Fruit fly (Drosophila melanogaster) S2 (cell line): ENCODE results near the gene Pink1.

Experiments
- CG8478 ChIP-seq: fragments of >200 bp; optimal IDR thresholded peaks from 2 replicates; lab custom pipeline; 2018
- CTCF ChIP-seq, 2 experiments: fragments of >200 bp; optimal IDR thresholded peaks; 2 replicates each; lab custom pipeline; 2018

Gene Pink1

dm6 chrX:6673637-6674487 is 9.7 kb upstream of the Pink1 start, which contains the start of the genes CG3198 and Mcm6:
CG3198 (minus strand) TSS chrX:6673973.
Mcm6 (plus strand) TSS chrX:6674387.
- TF ChIP-seq CG8478: no peak
- TF ChIP-seq CTCF (optimal IDR thresholded peaks at IDR 0.05; lab: Kevin White, UChicago): no peak

- TF ChIP-seq CTCF (optimal IDR thresholded peaks at IDR 0.05; lab: Kevin White, UChicago) (no peak), CG8478 (no peak)
These were observed 5.6 kb upstream of the Pink1 start, which contains the start of gene Fum1 for dm6 chrX:6677826-6678489. Fum1 (plus strand) TSS chrX:6678424.

- no peak for TF ChIP-seq CG8478
- TF ChIP-seq CTCF (optimal IDR thresholded peaks at IDR 0.05; lab: Kevin White, UChicago): no peak
These were observed 4.7 kb upstream of the Pink1 start, which contains the start of gene ND-ASHI for dm6 chrX:6678635-6679501. ND-ASHI (minus strand) TSS chrX:6679118.

dm6 chrX:6679502-6679810 is 4.1 kb upstream of the Pink1 start:
- no peak for TF ChIP-seq CTCF (optimal IDR thresholded peaks at IDR 0.05; lab: Kevin White, UChicago)
- no peak for TF ChIP-seq CG8478

- TF ChIP-seq CTCF (optimal IDR thresholded peaks at IDR 0.05; lab: Kevin White, UChicago): no peak
- no peak for TF ChIP-seq CG8478
These were observed 2.1 kb upstream of the Pink1 start, which contains the start of gene Fum2 for dm6 chrX:6681467-6681866. Fum2 (plus strand) TSS chrX:6681767.

dm6 chrX:6687267-6687666 is 3.7 kb downstream of the Pink1 start, which contains the start of gene CG44303:
CG44303 (minus strand) TSS chrX:6687420.
- TF ChIP-seq CTCF (optimal IDR thresholded peaks at IDR 0.05; lab: Kevin White, UChicago): no peak
- TF ChIP-seq CG8478: no peak

dm6 chrX:6688620-6689400 is 5.2 kb downstream of the Pink1 start, which contains the start of gene CG3184:
CG3184 (minus strand) TSS chrX:6688774.
- TF ChIP-seq CTCF (optimal IDR thresholded peaks at IDR 0.05; lab: Kevin White, UChicago): no peak
- no peak for TF ChIP-seq CG8478

dm6 chrX:6694105-6694788 is 10.6 kb downstream of the Pink1 start:
- TF ChIP-seq CG8478: no peak
- no peak for TF ChIP-seq CTCF (optimal IDR thresholded peaks at IDR 0.05; lab: Kevin White, UChicago)

- TF ChIP-seq CG8478 (no peak), CTCF (optimal IDR thresholded peaks at IDR 0.05; lab: Kevin White, UChicago) (no peak)
These were observed 11.4 kb downstream of the Pink1 start, which contains the start of gene CG14442 for dm6 chrX:6694979-6695388. CG14442 (minus strand) TSS chrX:6695007.

dm6 chrX:6696467-6696866 is 12.9 kb downstream of the Pink1 start:
- TF ChIP-seq CTCF (optimal IDR thresholded peaks at IDR 0.05; lab: Kevin White, UChicago) (no peak), CG8478 (no peak)

dm6 chrX:6698248-6698812 is 14.7 kb downstream of the Pink1 start, which contains the start of gene CG14440:
CG14440 (minus strand) TSS chrX:6698567.
- TF ChIP-seq CG8478 (no peak), CTCF (optimal IDR thresholded peaks at IDR 0.05; lab: Kevin White, UChicago) (no peak)

- no peak for TF ChIP-seq CTCF (optimal IDR thresholded peaks at IDR 0.05; lab: Kevin White, UChicago)
These were observed 15.8 kb downstream of the Pink1 start, which contains the start of gene CG14441 for dm6 chrX:6699255-6699885. CG14441 (plus strand) TSS chrX:6699508.
